Fruit fly (Drosophila melanogaster): Measurements from ENCODE around the gene CG4511.

Gene CG4511

dm6 chr3R:10834893-10835292 is 19.4 kb upstream of the CG4511 start (continued):
- TF ChIP-seq CG9139 (GFP tag; optimal IDR thresholded peaks at IDR 0.05) (peak; percentile 92), CG32006 (GFP tag; optimal IDR thresholded peaks at IDR 0.05) (peak; percentile 96), achi (GFP tag; optimal IDR thresholded peaks at IDR 0.05) (peak; percentile 96), topi (GFP tag; optimal IDR thresholded peaks at IDR 0.05) (peak; percentile 96), CG1621 (tag; optimal IDR thresholded peaks at IDR 0.05) (peak; percentile 94), CG3919 (GFP tag; optimal IDR thresholded peaks at IDR 0.05) (peak; percentile 98), CG34406 (GFP tag; optimal IDR thresholded peaks at IDR 0.05) (peak; percentile 95), CG31627 (GFP tag; optimal IDR thresholded peaks at IDR 0.05) (peak; percentile 86), CG7368 (GFP tag; optimal IDR thresholded peaks at IDR 0.05) (peak; percentile 94), spab (GFP tag; optimal IDR thresholded peaks at IDR 0.05) (peak; percentile 95), Hr4 (GFP tag; optimal IDR thresholded peaks at IDR 0.05) (peak; percentile 95), Met (GFP tag; optimal IDR thresholded peaks at IDR 0.05) (peak; percentile 94), CG3032 (tag; optimal IDR thresholded peaks at IDR 0.05) (peak; percentile 94), dac (GFP tag; optimal IDR thresholded peaks at IDR 0.05) (peak; percentile 92), CG6276 (GFP tag; optimal IDR thresholded peaks at IDR 0.05) (peak; percentile 95), fd85E (GFP tag; optimal IDR thresholded peaks at IDR 0.05) (peak; percentile 89), OdsH (GFP tag; optimal IDR thresholded peaks at IDR 0.05) (peak; percentile 97), Eip75B (GFP tag; optimal IDR thresholded peaks at IDR 0.05) (peak; percentile 97), CG10669 (GFP tag; optimal IDR thresholded peaks at IDR 0.05) (peak; percentile 92)

- TF ChIP-seq CG7368 (GFP tag; optimal IDR thresholded peaks at IDR 0.05) (no peak), CG16779 (tag; optimal IDR thresholded peaks at IDR 0.05) (no peak), CG6276 (GFP tag; optimal IDR thresholded peaks at IDR 0.05) (no peak), Hr39 (GFP tag; optimal IDR thresholded peaks at IDR 0.05) (no peak), acj6 (GFP tag; optimal IDR thresholded peaks at IDR 0.05) (no peak), CG11294 (GFP tag; IDR thresholded peaks at IDR 0.05) (no peak), CG11762 (GFP tag; optimal IDR thresholded peaks at IDR 0.05; ENCODE audit: insufficient read depth) (no peak), CG32006 (GFP tag; optimal IDR thresholded peaks at IDR 0.05) (no peak), fd85E (GFP tag; optimal IDR thresholded peaks at IDR 0.05) (no peak), topi (GFP tag; optimal IDR thresholded peaks at IDR 0.05) (no peak), eg (GFP tag; IDR thresholded peaks at IDR 0.05) (no peak), Sox14 (GFP tag; optimal IDR thresholded peaks at IDR 0.05) (no peak), Ets21C (GFP tag; optimal IDR thresholded peaks at IDR 0.05) (no peak), CG4318 (GFP tag; optimal IDR thresholded peaks at IDR 0.05) (no peak), CG31627 (GFP tag; optimal IDR thresholded peaks at IDR 0.05) (no peak), CG10669 (GFP tag; optimal IDR thresholded peaks at IDR 0.05) (no peak)
Observed at dm6 chr3R:10836924-10837323, 17.4 kb upstream of the CG4511 start.

dm6 chr3R:10842422-10842821 is 11.9 kb upstream of the CG4511 start:
- TF ChIP-seq CG3919 (GFP tag; optimal IDR thresholded peaks at IDR 0.05) = peak; percentile 24
- peak; percentile 19 for TF ChIP-seq acj6 (GFP tag; optimal IDR thresholded peaks at IDR 0.05)
- TF ChIP-seq CG3032 (tag; optimal IDR thresholded peaks at IDR 0.05) = peak; percentile 58
- TF ChIP-seq CG10631 (GFP tag; optimal IDR thresholded peaks at IDR 0.05) = peak; percentile 28
- peak; percentile 20 for TF ChIP-seq achi (GFP tag; optimal IDR thresholded peaks at IDR 0.05)
- TF ChIP-seq Ets96B (tag; optimal IDR thresholded peaks at IDR 0.05) = peak; percentile 31
- TF ChIP-seq Eip93F (GFP tag; optimal IDR thresholded peaks at IDR 0.05) = no peak
- peak; percentile 61 for TF ChIP-seq dsx (GFP tag; optimal IDR thresholded peaks at IDR 0.05; ENCODE audit: poor library complexity, severe bottlenecking)
- no peak for TF ChIP-seq Sox102F (GFP tag; optimal IDR thresholded peaks at IDR 0.05)
- TF ChIP-seq Eip78C (GFP tag) = peak; percentile 70
- TF ChIP-seq CG15336 (GFP tag; IDR thresholded peaks at IDR 0.05) = 0 out of 2 replicates have a peak, but pooled peaks have one; percentile 12
- peak; percentile 48 for TF ChIP-seq CG32006 (GFP tag; optimal IDR thresholded peaks at IDR 0.05)
- peak; percentile 16 for TF ChIP-seq fd59A (GFP tag; optimal IDR thresholded peaks at IDR 0.05)
- TF ChIP-seq CG7368 (GFP tag; optimal IDR thresholded peaks at IDR 0.05) = no peak
- TF ChIP-seq Met (GFP tag; optimal IDR thresholded peaks at IDR 0.05) = no peak
- no peak for TF ChIP-seq esn (GFP tag; optimal IDR thresholded peaks at IDR 0.05)
- peak; percentile 30 for TF ChIP-seq CG10669 (GFP tag; optimal IDR thresholded peaks at IDR 0.05)
- peak; percentile 4 to 31 for TF ChIP-seq ss (GFP tag; optimal IDR thresholded peaks at IDR 0.05)
- no peak for TF ChIP-seq fkh (GFP tag; optimal IDR thresholded peaks at IDR 0.05)
- no peak for TF ChIP-seq Eip75B (GFP tag; optimal IDR thresholded peaks at IDR 0.05)
- TF ChIP-seq CG6808 (GFP tag; optimal IDR thresholded peaks at IDR 0.05) = peak; percentile 44

All from whole organism, prepupa.